Worm (Caenorhabditis elegans): Measurements from ENCODE around the gene C05D11.13.

The C05D11.13 gene

DNA sequence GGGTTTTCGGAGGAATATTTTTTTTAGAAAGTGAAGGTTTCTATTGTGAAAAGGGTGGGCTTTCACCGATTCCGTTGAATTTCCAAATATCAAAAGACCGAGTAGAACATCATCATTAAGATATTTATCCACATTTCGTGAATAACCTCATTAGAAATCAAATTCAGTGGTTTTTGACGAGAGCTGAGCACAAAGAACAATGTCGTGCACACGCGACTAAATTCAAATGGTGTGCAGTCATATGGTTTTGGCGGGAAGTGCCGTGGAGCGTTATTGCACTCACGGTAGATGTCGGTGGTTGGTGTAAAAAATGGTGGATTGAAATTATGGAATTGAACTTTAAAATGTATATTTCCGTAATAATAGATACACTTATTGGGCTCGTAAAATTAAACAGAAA lies 8.3 kb upstream of the C05D11.13 start:
- TF ChIP-seq ceh-16 (tag; optimal IDR thresholded peaks at IDR 0.05) (no peak), jun-1 (tag; optimal IDR thresholded peaks at IDR 0.05) (no peak), nhr-237 (tag; optimal IDR thresholded peaks at IDR 0.05) (no peak), sea-2 (GFP tag; optimal IDR thresholded peaks at IDR 0.05) (no peak), pha-4 (tag; optimal IDR thresholded peaks at IDR 0.05) (peak; percentile 37), mdl-1 (tag; optimal IDR thresholded peaks at IDR 0.05) (no peak), hmg-11 (tag; optimal IDR thresholded peaks at IDR 0.05) (no peak), ceh-28 (tag; optimal IDR thresholded peaks at IDR 0.05) (no peak), fkh-2 (tag; optimal IDR thresholded peaks at IDR 0.05) (no peak), aly-2 (tag; optimal IDR thresholded peaks at IDR 0.05) (no peak), pqm-1 (tag; optimal IDR thresholded peaks at IDR 0.05) (no peak), nhr-23 (tag; optimal IDR thresholded peaks at IDR 0.05) (no peak), ama-1 (optimal IDR thresholded peaks at IDR 0.05) (peak; percentile 8), nhr-77 (tag; optimal IDR thresholded peaks at IDR 0.05) (no peak), fkh-10 (GFP tag; optimal IDR thresholded peaks at IDR 0.05) (no peak), ztf-11 (tag; optimal IDR thresholded peaks at IDR 0.05) (no peak), nfya-1 (tag; optimal IDR thresholded peaks at IDR 0.05; ENCODE audit: insufficient read depth) (peak; percentile 39), elt-1 (tag; optimal IDR thresholded peaks at IDR 0.05) (no peak)

DNA sequence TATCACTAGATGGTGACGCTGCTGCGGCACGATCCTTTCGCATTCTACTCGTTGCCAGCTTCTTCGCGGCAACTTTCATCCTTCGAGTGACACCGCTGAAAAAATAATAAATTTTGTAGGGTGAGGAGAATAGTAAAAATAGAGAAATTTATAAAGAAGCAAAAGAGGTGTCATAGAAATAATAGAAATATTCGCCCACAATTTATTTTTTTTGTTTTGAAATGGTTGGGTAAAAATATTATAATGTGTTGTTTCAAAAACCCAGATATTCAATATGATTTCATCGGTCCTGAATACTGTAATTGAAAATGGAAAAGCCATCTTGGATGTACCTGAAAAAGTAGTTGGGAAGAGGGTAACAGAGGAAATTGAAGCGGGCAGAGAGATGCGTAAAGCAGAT lies 7.9 kb upstream of the C05D11.13 start, which contains the start of gene set-1:
set-1 (minus strand) TSS at position 101 of the 400 bp plus-strand sequence.
- no peak for TF ChIP-seq fkh-2 (tag; optimal IDR thresholded peaks at IDR 0.05)
- no peak for TF ChIP-seq elt-2 (tag; optimal IDR thresholded peaks at IDR 0.05)
- TF ChIP-seq nhr-77 (tag; optimal IDR thresholded peaks at IDR 0.05), result no peak
- no peak for TF ChIP-seq fkh-10 (GFP tag; optimal IDR thresholded peaks at IDR 0.05)
- no peak for TF ChIP-seq ceh-28 (tag; optimal IDR thresholded peaks at IDR 0.05)
- TF ChIP-seq ceh-16 (tag; optimal IDR thresholded peaks at IDR 0.05), result no peak
- no peak for TF ChIP-seq snpc-4 (tag; optimal IDR thresholded peaks at IDR 0.05)
- no peak for TF ChIP-seq ztf-11 (tag; optimal IDR thresholded peaks at IDR 0.05)
- TF ChIP-seq fos-1 (tag; optimal IDR thresholded peaks at IDR 0.05), result no peak
- no peak for TF ChIP-seq hmg-11 (tag; optimal IDR thresholded peaks at IDR 0.05)

ce11 chrIII:6450596-6450995 lies 6.2 kb upstream of the C05D11.13 start, which contains the start of gene T26A5.6:
T26A5.6 (minus strand) TSS chrIII:6450696.
- TF ChIP-seq hmg-11 (tag; optimal IDR thresholded peaks at IDR 0.05) (no peak), R02D3.7 (tag; optimal IDR thresholded peaks at IDR 0.05) (no peak), ztf-11 (tag; optimal IDR thresholded peaks at IDR 0.05) (no peak), nhr-76 (tag; optimal IDR thresholded peaks at IDR 0.05) (no peak), nhr-77 (tag; optimal IDR thresholded peaks at IDR 0.05) (no peak), nhr-11 (tag; optimal IDR thresholded peaks at IDR 0.05) (no peak), unc-39 (tag; optimal IDR thresholded peaks at IDR 0.05) (no peak), zag-1 (tag; optimal IDR thresholded peaks at IDR 0.05) (no peak), unc-62 (GFP tag; optimal IDR thresholded peaks at IDR 0.05) (no peak), nhr-67 (tag; optimal IDR thresholded peaks at IDR 0.05) (no peak), snpc-4 (tag; optimal IDR thresholded peaks at IDR 0.05) (no peak), mdl-1 (tag; optimal IDR thresholded peaks at IDR 0.05) (no peak), fkh-2 (tag; optimal IDR thresholded peaks at IDR 0.05) (no peak), egl-27 (tag; optimal IDR thresholded peaks at IDR 0.05) (no peak), skn-1 (tag; optimal IDR thresholded peaks at IDR 0.05) (no peak), nhr-237 (tag; optimal IDR thresholded peaks at IDR 0.05) (no peak)

ce11 chrIII:6449854-6450253 lies 5.5 kb upstream of the C05D11.13 start:
- TF ChIP-seq egl-27 (tag; optimal IDR thresholded peaks at IDR 0.05), result no peak

DNA sequence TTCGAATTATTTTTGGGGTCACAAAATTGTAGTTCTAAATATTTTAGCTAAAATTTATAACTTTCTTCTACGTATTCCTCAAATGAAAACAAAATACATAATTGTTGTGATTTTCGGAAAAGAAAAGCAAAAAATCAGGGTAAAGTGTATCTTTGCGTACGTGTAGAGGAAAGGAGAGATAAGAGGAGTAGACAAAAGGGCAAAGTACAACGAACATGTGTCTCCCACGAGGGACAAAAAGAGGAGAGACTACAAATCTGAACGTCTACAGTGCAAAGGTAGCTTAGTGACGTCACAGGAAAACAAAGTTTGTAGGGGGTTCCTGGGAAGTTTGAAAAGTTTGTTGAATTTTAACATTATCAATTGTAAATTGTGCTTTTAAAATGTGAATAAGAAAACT lies 3.1 kb upstream of the C05D11.13 start:
- TF ChIP-seq nhr-25 (tag; optimal IDR thresholded peaks at IDR 0.05) (peak; percentile 58), unc-62 (GFP tag; optimal IDR thresholded peaks at IDR 0.05) (no peak), snpc-4 (tag; optimal IDR thresholded peaks at IDR 0.05) (peak; percentile 32), elt-3 (tag; optimal IDR thresholded peaks at IDR 0.05) (no peak), nhr-11 (tag; optimal IDR thresholded peaks at IDR 0.05) (peak; percentile 40), mml-1 (tag; optimal IDR thresholded peaks at IDR 0.05) (no peak), unc-39 (tag; optimal IDR thresholded peaks at IDR 0.05) (no peak), ztf-4 (tag; optimal IDR thresholded peaks at IDR 0.05) (no peak), lin-15B (tag; optimal IDR thresholded peaks at IDR 0.05) (no peak), ama-1 (optimal IDR thresholded peaks at IDR 0.05) (no peak), elt-1 (tag; optimal IDR thresholded peaks at IDR 0.05) (no peak), lin-39 (tag; optimal IDR thresholded peaks at IDR 0.05) (no peak), egl-27 (tag; optimal IDR thresholded peaks at IDR 0.05) (no peak), eor-1 (tag; optimal IDR thresholded peaks at IDR 0.05) (no peak), ceh-16 (tag; optimal IDR thresholded peaks at IDR 0.05) (no peak), ceh-82 (tag; optimal IDR thresholded peaks at IDR 0.05) (no peak), mdl-1 (tag; optimal IDR thresholded peaks at IDR 0.05) (peak; percentile 53), nhr-237 (tag; optimal IDR thresholded peaks at IDR 0.05) (no peak), nhr-77 (tag; optimal IDR thresholded peaks at IDR 0.05) (no peak), daf-12 (tag; optimal IDR thresholded peaks at IDR 0.05) (no peak), fkh-2 (tag; optimal IDR thresholded peaks at IDR 0.05) (no peak), pqm-1 (tag; optimal IDR thresholded peaks at IDR 0.05) (peak; percentile 60), ceh-9 (tag; optimal IDR thresholded peaks at IDR 0.05) (no peak), nhr-28 (tag; optimal IDR thresholded peaks at IDR 0.05) (no peak), zag-1 (tag; optimal IDR thresholded peaks at IDR 0.05) (no peak), lsy-12 (tag; optimal IDR thresholded peaks at IDR 0.05) (peak; percentile 62), nhr-43 (tag; optimal IDR thresholded peaks at IDR 0.05; ENCODE audit: poor library complexity, severe bottlenecking) (peak; percentile 81), fos-1 (tag; optimal IDR thresholded peaks at IDR 0.05) (no peak), nhr-76 (tag; optimal IDR thresholded peaks at IDR 0.05) (no peak), fkh-10 (GFP tag; optimal IDR thresholded peaks at IDR 0.05) (no peak)

All from whole organism, L3 larva.